Worm (Caenorhabditis elegans) whole organism, L4 larva: ENCODE data around the gene str-182.

Experiments
- Y5F2A.4 ChIP-seq: fragments of 200-800 bp; sonication (Bioruptor generic); optimal IDR thresholded peaks from 2 replicates; lab custom pipeline; 2018; ENCODE audit warnings: mild to moderate bottlenecking, missing genetic modification characterization, missing compliant biosample characterization
- ceh-62 ChIP-seq: sonication (generic microtip); optimal IDR thresholded peaks from 2 replicates; lab custom pipeline; 2017; ENCODE audit warnings: missing biosample characterization, missing genetic modification characterization
- dpl-1 ChIP-seq: fragments of 150-350 bp; optimal IDR thresholded peaks from 2 replicates; lab custom pipeline; 2014; ENCODE audit warnings: missing biosample characterization, missing genetic modification reagents, missing genetic modification characterization
- fkh-10 ChIP-seq: fragments of 150-350 bp; optimal IDR thresholded peaks from 2 replicates; lab custom pipeline; 2014; ENCODE audit warnings: missing biosample characterization, missing genetic modification reagents, missing genetic modification characterization
- hlh-11 ChIP-seq: fragments of 200-800 bp; sonication (Bioruptor generic); optimal IDR thresholded peaks from 2 replicates; lab custom pipeline; 2018; ENCODE audit warnings: mild to moderate bottlenecking, missing genetic modification characterization, missing compliant biosample characterization
- lin-15B ChIP-seq: fragments of 150-350 bp; sonication (generic microtip); optimal IDR thresholded peaks from 3 replicates; lab custom pipeline; 2014; ENCODE audit warnings: missing biosample characterization, missing genetic modification characterization
- lir-3 ChIP-seq: sonication (generic microtip); optimal IDR thresholded peaks from 2 replicates; lab custom pipeline; 2016; ENCODE audit warnings: mild to moderate bottlenecking, missing genetic modification characterization, missing compliant biosample characterization
- mdl-1 ChIP-seq, 2 experiments: fragments of 150-350 bp in 1 of 2; sonication (generic microtip) in 1 of 2; optimal IDR thresholded peaks; 2 replicates each; lab custom pipeline; 2014 to 2017; ENCODE audit warnings: missing biosample characterization in 2 of 2, missing genetic modification characterization in 2 of 2
- mxl-3 ChIP-seq: fragments of 200-800 bp; sonication (Bioruptor generic); optimal IDR thresholded peaks from 2 replicates; lab custom pipeline; 2018; ENCODE audit warnings: mild to moderate bottlenecking, missing genetic modification characterization, missing compliant biosample characterization
- tra-1 ChIP-seq: fragments of 200-800 bp; sonication (Bioruptor generic); IDR thresholded peaks from 2 replicates; pipeline ENCODE4 v1.3.6; 2022; ENCODE audit warnings: missing genetic modification reagents, missing genetic modification characterization, missing compliant biosample characterization
- unc-39 ChIP-seq: sonication (generic microtip); optimal IDR thresholded peaks from 2 replicates; lab custom pipeline; 2017; ENCODE audit warnings: missing biosample characterization, missing genetic modification characterization

DNA sequence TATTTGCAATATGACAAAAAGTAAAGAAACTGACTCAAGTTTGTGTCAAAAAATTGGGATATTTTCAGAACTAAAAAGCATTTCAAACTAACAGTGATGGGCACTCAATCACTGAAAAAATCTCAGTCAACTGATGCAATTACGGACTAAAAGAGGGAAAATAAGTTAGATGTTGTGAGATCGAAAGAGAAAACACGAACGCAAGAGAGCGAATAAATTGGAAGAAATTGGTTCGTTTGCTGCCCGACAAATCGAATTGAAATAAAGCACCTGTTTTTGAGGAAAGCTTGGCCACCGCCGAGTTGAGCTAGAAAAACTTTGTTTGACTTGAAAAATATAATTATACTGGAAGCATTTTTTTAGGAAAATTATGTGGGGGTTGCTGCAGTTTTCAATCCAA lies 32.8 kb upstream of the str-182 start:
- no peak for TF ChIP-seq lin-15B
- TF ChIP-seq mxl-3 (GFP tag; lab: Kevin White, UChicago): no peak
- no peak for TF ChIP-seq ceh-62 (tag; lab: Kevin White, UChicago)
- TF ChIP-seq hlh-11 (tag; lab: Kevin White, UChicago): no peak
- no peak for TF ChIP-seq mdl-1 (tag; optimal IDR thresholded peaks at IDR 0.05; lab: Kevin White, UChicago)
- TF ChIP-seq dpl-1 (GFP tag; lab: Kevin White, UChicago): no peak
- no peak for TF ChIP-seq fkh-10
- no peak for TF ChIP-seq lir-3 (tag; lab: Kevin White, UChicago)
- TF ChIP-seq Y5F2A.4 (GFP tag; lab: Kevin White, UChicago): no peak
- TF ChIP-seq tra-1 (GFP tag; lab: Robert Waterston, UW): no peak
- TF ChIP-seq unc-39 (tag; lab: Kevin White, UChicago): no peak
